Worm (Caenorhabditis elegans): ENCODE results near the gene hum-5.

Gene hum-5

ce11 chrIII:4036740-4037139 is at the start of gene hum-5:
Gene hum-5, minus strand, starts transcription at chrIII:4036840.
- no peak for TF ChIP-seq flt-1 (GFP tag; IDR thresholded peaks at IDR 0.05)
- TF ChIP-seq klf-2 (GFP tag; conservative IDR thresholded peaks at IDR 0.05), result no peak
- TF ChIP-seq med-1 (GFP tag; optimal IDR thresholded peaks at IDR 0.05; ENCODE audit: insufficient read depth), result no peak
- no peak for TF ChIP-seq ztf-23 (GFP tag; IDR thresholded peaks at IDR 0.05)
- no peak for TF ChIP-seq cog-1 (tag; optimal IDR thresholded peaks at IDR 0.05)
- TF ChIP-seq T22C8.4 (GFP tag; IDR thresholded peaks at IDR 0.05), result no peak
- no peak for TF ChIP-seq tab-1 (GFP tag; IDR thresholded peaks at IDR 0.05)
- no peak for TF ChIP-seq ref-1 (GFP tag; conservative IDR thresholded peaks at IDR 0.05)
- no peak for TF ChIP-seq ztf-29 (GFP tag; IDR thresholded peaks at IDR 0.05)

DNA sequence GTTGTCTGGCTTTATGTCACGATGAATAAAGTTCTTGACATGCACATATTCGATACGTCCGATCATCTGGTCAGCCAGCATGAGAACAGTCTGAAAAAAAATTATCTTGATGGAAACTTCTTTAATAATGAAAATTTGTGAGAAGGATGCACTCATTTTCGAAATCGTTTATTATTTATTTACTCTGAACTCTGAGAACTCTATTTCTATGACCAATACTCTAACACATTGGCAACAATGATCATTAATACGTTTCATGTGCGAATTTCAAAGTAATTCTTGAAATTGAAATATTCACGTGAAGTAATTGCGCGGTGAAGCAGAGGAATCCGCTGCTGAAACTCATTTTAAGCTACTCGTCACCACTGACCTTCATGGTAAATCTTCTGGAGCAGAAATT is 49.0 kb upstream of the hum-5 start:
- TF ChIP-seq ref-1 (GFP tag; conservative IDR thresholded peaks at IDR 0.05) (no peak), tab-1 (GFP tag; IDR thresholded peaks at IDR 0.05) (no peak), ztf-29 (GFP tag; IDR thresholded peaks at IDR 0.05) (no peak), flt-1 (GFP tag; IDR thresholded peaks at IDR 0.05) (no peak), ztf-23 (GFP tag; IDR thresholded peaks at IDR 0.05) (no peak), cog-1 (tag; optimal IDR thresholded peaks at IDR 0.05) (no peak)

DNA sequence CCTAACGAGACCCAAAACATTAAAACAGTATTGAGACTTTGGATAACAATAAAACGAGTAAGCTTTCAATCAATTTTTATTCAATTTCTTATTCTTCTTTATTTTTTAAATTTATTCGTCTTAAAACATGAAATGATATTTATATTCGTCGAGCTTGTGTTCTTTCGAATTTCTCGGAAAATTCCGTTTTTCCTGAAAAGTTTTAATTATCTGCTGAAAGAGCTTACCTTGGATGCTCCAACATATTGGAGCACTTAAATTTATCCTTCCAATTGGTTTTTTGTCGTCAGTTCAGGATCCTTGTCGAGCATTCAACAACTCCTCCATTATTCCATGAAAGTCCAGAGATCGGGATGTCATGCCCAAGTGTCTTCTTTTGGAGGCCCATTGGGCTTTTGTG is 46.8 kb upstream of the hum-5 start:
- no peak for TF ChIP-seq ref-1 (GFP tag; conservative IDR thresholded peaks at IDR 0.05)

DNA sequence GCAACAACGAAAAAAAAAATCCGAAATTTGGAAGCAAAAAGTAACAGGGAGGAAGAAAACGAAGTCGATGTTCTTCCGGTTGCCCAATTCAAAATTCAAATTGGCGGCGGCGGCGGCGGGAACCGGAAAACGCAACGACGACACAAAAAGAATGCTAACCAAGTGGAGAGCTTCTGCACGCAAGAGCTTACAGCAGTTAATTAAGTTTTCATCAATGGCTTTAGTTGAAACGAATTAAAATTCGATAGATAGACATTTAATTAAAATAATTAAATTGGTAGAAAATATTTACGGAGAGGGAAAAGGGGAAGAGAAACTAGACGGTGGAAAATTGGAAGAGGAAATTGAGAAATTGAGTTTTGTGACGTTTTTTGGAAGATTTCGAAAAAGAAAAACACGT is 33.6 kb upstream of the hum-5 start:
- TF ChIP-seq ref-1 (GFP tag; conservative IDR thresholded peaks at IDR 0.05), result no peak
- no peak for TF ChIP-seq cog-1 (tag; optimal IDR thresholded peaks at IDR 0.05)
- no peak for TF ChIP-seq med-1 (GFP tag; optimal IDR thresholded peaks at IDR 0.05; ENCODE audit: insufficient read depth)
- no peak for TF ChIP-seq T22C8.4 (GFP tag; IDR thresholded peaks at IDR 0.05)
- TF ChIP-seq flt-1 (GFP tag; IDR thresholded peaks at IDR 0.05), result no peak
- TF ChIP-seq tab-1 (GFP tag; IDR thresholded peaks at IDR 0.05), result no peak
- TF ChIP-seq ztf-23 (GFP tag; IDR thresholded peaks at IDR 0.05), result no peak
- TF ChIP-seq ztf-29 (GFP tag; IDR thresholded peaks at IDR 0.05), result no peak
- no peak for TF ChIP-seq klf-2 (GFP tag; conservative IDR thresholded peaks at IDR 0.05)

ce11 chrIII:4068120-4068519 is 31.5 kb upstream of the hum-5 start:
- no peak for TF ChIP-seq cog-1 (tag; optimal IDR thresholded peaks at IDR 0.05)

DNA sequence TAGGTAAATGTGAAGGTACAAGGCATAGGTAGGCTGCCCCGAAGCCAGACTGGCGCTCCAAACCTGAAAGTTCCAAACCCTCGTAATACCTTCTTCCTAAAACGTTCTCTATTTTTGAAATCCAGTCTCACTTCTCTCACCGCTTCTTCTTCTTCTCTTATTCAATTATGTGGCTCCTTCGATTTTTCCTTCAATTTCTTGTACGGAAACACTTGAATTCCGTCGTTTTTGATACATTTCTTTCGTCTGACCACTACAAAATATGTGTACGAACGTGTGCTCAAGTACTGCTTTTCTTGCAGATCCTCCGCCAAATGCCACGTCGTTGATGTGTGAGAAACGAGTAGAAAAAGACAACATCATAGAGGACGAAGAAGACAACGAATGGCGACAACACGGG is 29.7 kb upstream of the hum-5 start, which contains the start of gene unc-79:
TSS of gene unc-79 (plus strand) at position 301 of the 400 bp plus-strand sequence.
- no peak for TF ChIP-seq cog-1 (tag; optimal IDR thresholded peaks at IDR 0.05)
- TF ChIP-seq T22C8.4 (GFP tag; IDR thresholded peaks at IDR 0.05), result no peak
- TF ChIP-seq klf-2 (GFP tag; conservative IDR thresholded peaks at IDR 0.05), result no peak
- TF ChIP-seq flt-1 (GFP tag; IDR thresholded peaks at IDR 0.05), result no peak
- TF ChIP-seq ztf-29 (GFP tag; IDR thresholded peaks at IDR 0.05), result no peak
- no peak for TF ChIP-seq tab-1 (GFP tag; IDR thresholded peaks at IDR 0.05)
- TF ChIP-seq ztf-23 (GFP tag; IDR thresholded peaks at IDR 0.05), result no peak
- no peak for TF ChIP-seq ref-1 (GFP tag; conservative IDR thresholded peaks at IDR 0.05)
- no peak for TF ChIP-seq med-1 (GFP tag; optimal IDR thresholded peaks at IDR 0.05; ENCODE audit: insufficient read depth)

DNA sequence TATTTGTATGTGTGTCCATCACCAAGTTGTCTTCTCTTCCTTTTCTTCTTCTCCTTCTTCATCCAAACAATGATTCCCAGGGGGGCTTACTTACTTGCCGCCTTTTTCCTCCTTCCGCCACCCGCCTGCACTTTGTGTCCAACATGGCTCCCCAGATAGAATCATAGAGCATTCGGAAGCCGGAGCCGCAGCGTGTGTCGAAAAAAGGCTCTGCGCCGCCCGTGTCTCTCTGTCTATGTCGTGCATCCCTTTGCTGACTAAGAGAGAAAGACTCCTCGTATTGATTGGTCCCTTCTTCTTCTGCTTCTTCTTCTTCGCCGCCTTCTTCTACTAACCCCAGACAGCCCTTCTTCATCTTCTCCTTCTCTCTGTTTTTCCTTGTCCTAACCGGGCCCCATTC is 27.1 kb upstream of the hum-5 start:
- TF ChIP-seq tab-1 (GFP tag; IDR thresholded peaks at IDR 0.05), result 0 out of 2 replicates have a peak, but pooled peaks have one; percentile 39
- no peak for TF ChIP-seq cog-1 (tag; optimal IDR thresholded peaks at IDR 0.05)

ce11 chrIII:4060856-4061383 is 24.3 kb upstream of the hum-5 start:
- peak; percentile 5; the same call in 1 of the 2 replicates for TF ChIP-seq ztf-29 (GFP tag; IDR thresholded peaks at IDR 0.05)

DNA sequence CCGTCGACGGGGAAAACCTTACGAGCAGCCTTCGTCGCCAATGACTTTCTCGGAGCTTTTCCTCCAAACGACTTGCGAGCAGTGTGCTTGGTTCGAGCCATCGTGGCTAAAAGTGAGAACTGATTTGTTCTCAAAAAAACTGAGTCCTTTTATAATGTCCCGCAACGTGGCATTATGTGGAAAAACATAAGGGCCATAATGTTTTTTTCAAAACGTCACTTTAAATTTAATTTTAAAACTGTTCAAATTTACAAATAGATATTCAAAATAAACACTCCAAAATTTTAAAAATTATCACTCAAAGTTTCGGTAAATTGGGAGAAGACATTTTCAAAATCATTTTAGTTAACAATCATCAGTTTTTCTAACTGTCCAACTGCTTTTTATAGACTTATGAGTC is 23.4 kb upstream of the hum-5 start, which contains the start of gene his-70:
TSS of gene his-70 (minus strand) at position 101 of the 400 bp plus-strand sequence.
- no peak for TF ChIP-seq tab-1 (GFP tag; IDR thresholded peaks at IDR 0.05)
- no peak for TF ChIP-seq cog-1 (tag; optimal IDR thresholded peaks at IDR 0.05)
- TF ChIP-seq T22C8.4 (GFP tag; IDR thresholded peaks at IDR 0.05), result no peak
- TF ChIP-seq med-1 (GFP tag; optimal IDR thresholded peaks at IDR 0.05; ENCODE audit: insufficient read depth), result no peak
- TF ChIP-seq ref-1 (GFP tag; conservative IDR thresholded peaks at IDR 0.05), result no peak
- no peak for TF ChIP-seq flt-1 (GFP tag; IDR thresholded peaks at IDR 0.05)
- TF ChIP-seq ztf-23 (GFP tag; IDR thresholded peaks at IDR 0.05), result no peak
- no peak for TF ChIP-seq ztf-29 (GFP tag; IDR thresholded peaks at IDR 0.05)
- TF ChIP-seq klf-2 (GFP tag; conservative IDR thresholded peaks at IDR 0.05), result no peak

DNA sequence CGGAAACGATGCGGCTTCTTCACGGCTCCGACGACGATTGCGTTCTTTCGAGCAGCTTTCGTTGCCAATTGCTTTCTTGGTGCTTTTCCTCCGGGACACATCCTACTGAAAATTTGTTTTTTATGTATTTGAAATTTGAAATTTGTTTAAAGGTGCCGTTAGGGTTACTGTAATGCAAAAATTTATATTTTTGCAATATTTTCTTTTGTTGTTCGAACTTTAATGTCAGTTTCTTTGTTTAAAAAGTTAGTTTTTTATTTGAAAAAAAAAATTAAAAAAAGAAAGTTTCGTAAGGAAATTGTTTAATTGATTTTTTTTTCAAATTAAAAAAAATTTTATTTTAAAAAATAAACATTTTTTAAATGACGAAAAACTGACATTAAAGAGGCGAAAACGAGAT is 22.0 kb upstream of the hum-5 start, which contains the start of gene his-69:
TSS of gene his-69 (minus strand) at position 101 of the 400 bp plus-strand sequence.
- TF ChIP-seq ref-1 (GFP tag; conservative IDR thresholded peaks at IDR 0.05) (no peak), T22C8.4 (GFP tag; IDR thresholded peaks at IDR 0.05) (no peak), ztf-29 (GFP tag; IDR thresholded peaks at IDR 0.05) (no peak), flt-1 (GFP tag; IDR thresholded peaks at IDR 0.05) (no peak), cog-1 (tag; optimal IDR thresholded peaks at IDR 0.05) (no peak), med-1 (GFP tag; optimal IDR thresholded peaks at IDR 0.05; ENCODE audit: insufficient read depth) (no peak), klf-2 (GFP tag; conservative IDR thresholded peaks at IDR 0.05) (no peak), tab-1 (GFP tag; IDR thresholded peaks at IDR 0.05) (no peak), ztf-23 (GFP tag; IDR thresholded peaks at IDR 0.05) (no peak)

DNA sequence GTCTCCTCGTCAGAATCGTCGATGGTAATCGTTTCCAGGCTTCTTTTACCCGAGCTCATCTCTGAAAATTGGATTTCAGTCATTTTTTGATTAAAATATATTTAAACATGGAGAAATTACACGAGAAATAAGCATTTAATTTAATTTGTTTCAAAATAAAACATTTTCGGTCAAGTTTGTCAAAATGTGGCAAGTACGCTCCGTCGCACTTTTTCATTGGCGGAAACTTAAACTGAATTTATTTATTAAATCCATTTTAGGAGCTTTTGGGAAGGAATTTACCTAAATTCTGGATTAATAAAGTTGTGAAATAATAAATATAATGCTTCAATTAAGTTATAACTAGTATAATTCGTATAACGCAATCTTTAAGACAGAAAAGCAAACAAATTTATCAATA is 21.3 kb upstream of the hum-5 start, which contains the start of gene rcq-5:
TSS of gene rcq-5 (minus strand) at position 83 of the 400 bp plus-strand sequence.
- TF ChIP-seq ztf-29 (GFP tag; IDR thresholded peaks at IDR 0.05), result no peak
- no peak for TF ChIP-seq flt-1 (GFP tag; IDR thresholded peaks at IDR 0.05)
- TF ChIP-seq T22C8.4 (GFP tag; IDR thresholded peaks at IDR 0.05), result no peak
- TF ChIP-seq ztf-23 (GFP tag; IDR thresholded peaks at IDR 0.05), result no peak
- TF ChIP-seq med-1 (GFP tag; optimal IDR thresholded peaks at IDR 0.05; ENCODE audit: insufficient read depth), result no peak
- TF ChIP-seq ref-1 (GFP tag; conservative IDR thresholded peaks at IDR 0.05), result no peak
- no peak for TF ChIP-seq cog-1 (tag; optimal IDR thresholded peaks at IDR 0.05)
- TF ChIP-seq tab-1 (GFP tag; IDR thresholded peaks at IDR 0.05), result no peak
- no peak for TF ChIP-seq klf-2 (GFP tag; conservative IDR thresholded peaks at IDR 0.05)

Measured in whole organism, midembryonic.